Worm (Caenorhabditis elegans) whole organism, midembryonic: Measurements from ENCODE around the gene srz-79.

ENCODE experiments used
- cog-1 ChIP-seq: sonication (generic microtip); optimal IDR thresholded peaks from 2 replicates; lab custom pipeline; 2016; ENCODE audit warnings: missing genetic modification characterization, missing compliant biosample characterization
- flt-1 ChIP-seq: fragments of 200-800 bp; sonication (Bioruptor generic); IDR thresholded peaks from 2 replicates; pipeline ENCODE4 v1.3.6; 2022; ENCODE audit warnings: missing genetic modification characterization, missing compliant biosample characterization
- klf-2 ChIP-seq: fragments of 200-800 bp; sonication (Bioruptor generic); conservative IDR thresholded peaks from 2 replicates; pipeline ENCODE4 v1.3.6; 2022; ENCODE audit warnings: missing genetic modification reagents, missing genetic modification characterization, missing compliant biosample characterization
- med-1 ChIP-seq: sonication (generic microtip); optimal IDR thresholded peaks from 2 replicates; lab custom pipeline; 2017; ENCODE audit warnings: missing genetic modification characterization, mild to moderate bottlenecking, missing compliant biosample characterization, antibody characterized with exemption, missing genetic modification reagents; ENCODE audit not compliant: insufficient read depth
- ztf-23 ChIP-seq: fragments of 200-800 bp; sonication (Bioruptor generic); IDR thresholded peaks from 2 replicates; pipeline ENCODE4 v1.3.6; 2022; ENCODE audit warnings: missing genetic modification reagents, missing genetic modification characterization, missing compliant biosample characterization
- ztf-29 ChIP-seq: fragments of 200-800 bp; sonication (Bioruptor generic); IDR thresholded peaks from 2 replicates; pipeline ENCODE4 v1.3.6; 2022; ENCODE audit warnings: missing genetic modification reagents, missing genetic modification characterization, missing compliant biosample characterization

ce11 chrIV:3505940-3506339 lies 12.5 kb downstream of the srz-79 start:
- no peak for TF ChIP-seq cog-1
- TF ChIP-seq ztf-23 (GFP tag; lab: Robert Waterston, UW), result no peak
- TF ChIP-seq flt-1 (GFP tag; lab: Robert Waterston, UW), result peak; percentile 28; the same call in 1 of the 2 replicates
- no peak for TF ChIP-seq ztf-29 (GFP tag; lab: Robert Waterston, UW)
- TF ChIP-seq klf-2 (GFP tag; lab: Robert Waterston, UW), result no peak
- TF ChIP-seq med-1 (GFP tag; lab: Kevin White, UChicago), result no peak
